Fruit fly (Drosophila melanogaster): Measurements from ENCODE around the gene PIG-K.

Gene PIG-K

DNA sequence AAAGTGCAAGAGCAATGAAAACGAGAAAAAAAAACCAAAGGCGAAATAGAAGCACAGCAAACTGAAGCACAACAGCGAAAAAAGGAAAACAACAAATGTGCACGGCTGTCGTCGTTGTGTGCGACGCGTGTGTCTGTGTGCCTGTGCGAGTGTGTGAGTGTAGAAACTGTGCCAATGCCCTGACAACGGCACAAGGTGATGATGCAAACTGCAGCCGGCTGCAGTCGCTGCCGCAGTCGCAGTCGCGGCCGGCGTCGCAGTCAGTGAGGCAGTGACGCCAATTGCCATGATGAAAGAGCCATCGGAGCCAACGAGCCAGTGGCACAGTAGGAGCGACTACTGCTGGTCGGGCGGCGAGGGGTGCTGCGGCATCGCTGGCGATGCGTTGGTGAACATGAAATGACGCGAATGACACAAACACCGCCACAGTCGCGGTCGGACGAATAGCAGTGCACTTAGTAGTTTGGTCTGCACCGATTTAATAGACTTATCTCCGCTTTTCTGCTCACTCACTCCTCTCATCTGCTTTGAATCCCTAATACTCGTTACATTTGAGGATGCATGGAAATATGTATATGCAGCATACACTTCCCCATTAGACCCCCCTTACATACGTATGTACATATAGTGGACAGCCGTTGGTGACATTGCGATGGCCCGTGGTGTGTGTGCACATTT is 40.4 kb downstream of the PIG-K start (continued):
- TF ChIP-seq kay (GFP tag; optimal IDR thresholded peaks at IDR 0.05) (peak; percentile 41), Sin3A (optimal IDR thresholded peaks at IDR 0.05) (no peak), HmgZ (tag; optimal IDR thresholded peaks at IDR 0.05) (peak; percentile 5), z (GFP tag; IDR thresholded peaks at IDR 0.05) (no peak), sug (tag; optimal IDR thresholded peaks at IDR 0.05) (peak; percentile 32), bbx (GFP tag; IDR thresholded peaks at IDR 0.05; ENCODE audit: partially characterized antibody) (no peak), Pdp1 (GFP tag; optimal IDR thresholded peaks at IDR 0.05) (peak; percentile 50 to 74), CoRest (tag; optimal IDR thresholded peaks at IDR 0.05) (peak; percentile 67), tio (GFP tag; optimal IDR thresholded peaks at IDR 0.05) (no peak), CG10654 (GFP tag; optimal IDR thresholded peaks at IDR 0.05) (no peak), CG4707 (GFP tag; optimal IDR thresholded peaks at IDR 0.05) (peak; percentile 64), fd96Cb (tag; optimal IDR thresholded peaks at IDR 0.05) (peak; percentile 78), CG34224 (GFP tag; IDR thresholded peaks at IDR 0.05; ENCODE audit: partially characterized antibody) (no peak), CG13624 (GFP tag; optimal IDR thresholded peaks at IDR 0.05) (no peak), ase (GFP tag; IDR thresholded peaks at IDR 0.05) (0 out of 3 replicates have a peak, but pooled peaks have one; percentile 46), gem (tag; optimal IDR thresholded peaks at IDR 0.05) (peak; percentile 62), CG7839 (tag; optimal IDR thresholded peaks at IDR 0.05) (peak; percentile 72), ewg (GFP tag; optimal IDR thresholded peaks at IDR 0.05) (peak; percentile 72), Blimp-1 (GFP tag; optimal IDR thresholded peaks at IDR 0.05) (peak; percentile 63), pan (optimal IDR thresholded peaks at IDR 0.05) (no peak), pan (GFP tag; optimal IDR thresholded peaks at IDR 0.05 in 1 of 2, IDR thresholded peaks at IDR 0.05 in 1 of 2) (peak in 1 of 2 experiments; percentile 52), pb (GFP tag; optimal IDR thresholded peaks at IDR 0.05) (peak; percentile 21), bcd (GFP tag; optimal IDR thresholded peaks at IDR 0.05) (peak; percentile 49), C15 (GFP tag; IDR thresholded peaks at IDR 0.05) (no peak), vvl (GFP tag; IDR thresholded peaks at IDR 0.05) (peak; percentile 59), CG10431 (GFP tag; optimal IDR thresholded peaks at IDR 0.05) (peak; percentile 25), Med (GFP tag) (peak; percentile 74), CG6654 (GFP tag; optimal IDR thresholded peaks at IDR 0.05) (peak; percentile 20), Hmr (GFP tag; optimal IDR thresholded peaks at IDR 0.05) (peak; percentile 2), salm (tag; optimal IDR thresholded peaks at IDR 0.05) (peak; percentile 65), Xrp1 (GFP tag; IDR thresholded peaks at IDR 0.05) (peak; percentile 74), CG3726 (GFP tag; IDR thresholded peaks at IDR 0.05) (peak; percentile 43; the same call in 1 of the 3 replicates), dysf (GFP tag; IDR thresholded peaks at IDR 0.05) (peak; percentile 64; the same call in 2 of the 3 replicates), CG8765 (GFP tag; IDR thresholded peaks at IDR 0.05) (no peak), CG2875 (GFP tag; optimal IDR thresholded peaks at IDR 0.05) (peak; percentile 46), prd (optimal IDR thresholded peaks at IDR 0.05) (no peak), prd (GFP tag; IDR thresholded peaks at IDR 0.05) (peak; percentile 66; the same call in 2 of the 3 replicates), da (GFP tag; optimal IDR thresholded peaks at IDR 0.05) (no peak), TFAM (GFP tag; optimal IDR thresholded peaks at IDR 0.05) (no peak), ab (GFP tag; optimal IDR thresholded peaks at IDR 0.05) (no peak), E2f2 (GFP tag; IDR thresholded peaks at IDR 0.05) (peak; percentile 32; the same call in 1 of the 2 replicates), btn (GFP tag; optimal IDR thresholded peaks at IDR 0.05) (no peak), CG11093 (GFP tag; IDR thresholded peaks at IDR 0.05) (peak; percentile 58; the same call in 1 of the 3 replicates), CkIIα-i1 (GFP tag; IDR thresholded peaks at IDR 0.05) (no peak), CG2678 (tag; optimal IDR thresholded peaks at IDR 0.05) (peak; percentile 78), CG12659 (GFP tag; optimal IDR thresholded peaks at IDR 0.05) (peak; percentile 46), hkb (optimal IDR thresholded peaks at IDR 0.05) (no peak), hkb (GFP tag; IDR thresholded peaks at IDR 0.05) (peak; percentile 66), HLH3B (GFP tag; IDR thresholded peaks at IDR 0.05) (peak; percentile 61; the same call in 1 of the 2 replicates), cwo (GFP tag; optimal IDR thresholded peaks at IDR 0.05) (peak; percentile 38)
